Fruit fly (Drosophila melanogaster) whole organism, embryonic: ENCODE data around the gene shi.

Experiments used
- Abd-B ChIP-seq: fragments of 200-800 bp; sonication (Bioruptor generic); optimal IDR thresholded peaks from 2 replicates; lab custom pipeline; 2018; ENCODE audit warnings: missing biosample characterization, mild to moderate bottlenecking, missing genetic modification characterization, moderate library complexity
- BEAF-32 ChIP-seq: fragments of 200-800 bp; sonication (Bioruptor generic); optimal IDR thresholded peaks from 3 replicates; lab custom pipeline; 2017; ENCODE audit warnings: missing biosample characterization, missing genetic modification characterization, mild to moderate bottlenecking, moderate library complexity, missing genetic modification reagents
- CG1024 ChIP-seq: fragments of 200-800 bp; sonication (Bioruptor generic); IDR thresholded peaks from 2 replicates; pipeline ENCODE4 v1.3.6; 2022; ENCODE audit warnings: missing biosample characterization, missing genetic modification characterization
- CG10267 ChIP-seq: fragments of 200-800 bp; sonication (Bioruptor generic); optimal IDR thresholded peaks from 2 replicates; lab custom pipeline; 2018; ENCODE audit warnings: missing biosample characterization, mild to moderate bottlenecking, missing genetic modification characterization, moderate library complexity
- CG10274 ChIP-seq: fragments of 200-800 bp; sonication (Bioruptor generic); optimal IDR thresholded peaks from 3 replicates; lab custom pipeline; 2017; ENCODE audit warnings: missing biosample characterization, mild to moderate bottlenecking, missing genetic modification characterization
- CG12391 ChIP-seq: fragments of 200-800 bp; sonication (Bioruptor generic); optimal IDR thresholded peaks from 3 replicates; lab custom pipeline; 2018; ENCODE audit warnings: missing biosample characterization, mild to moderate bottlenecking, missing genetic modification characterization, moderate library complexity
- CG12659 ChIP-seq: fragments of 200-800 bp; sonication (Bioruptor generic); optimal IDR thresholded peaks from 3 replicates; lab custom pipeline; 2017; ENCODE audit warnings: mild to moderate bottlenecking, missing biosample characterization, missing genetic modification reagents, missing genetic modification characterization
- CG14014 ChIP-seq: fragments of 200-800 bp; sonication (Bioruptor generic); IDR thresholded peaks from 2 replicates; pipeline ENCODE4 v1.3.6; 2022; ENCODE audit warnings: missing biosample characterization, missing genetic modification characterization
- CG14441 ChIP-seq: fragments of 200-800 bp; sonication (Bioruptor generic); IDR thresholded peaks from 2 replicates; pipeline ENCODE4 v1.3.6; 2022; ENCODE audit warnings: missing biosample characterization, missing genetic modification characterization
- CG14710 ChIP-seq: fragments of 200-800 bp; sonication (Bioruptor generic); optimal IDR thresholded peaks from 3 replicates; lab custom pipeline; 2019; ENCODE audit warnings: missing biosample characterization, mild to moderate bottlenecking, missing genetic modification characterization, moderate library complexity
- CG1603 ChIP-seq: fragments of 200-800 bp; sonication (Bioruptor generic); optimal IDR thresholded peaks from 2 replicates; lab custom pipeline; 2019; ENCODE audit warnings: missing biosample characterization, mild to moderate bottlenecking, missing genetic modification characterization, moderate library complexity
- CG16813 ChIP-seq: fragments of 200-800 bp; sonication (Bioruptor generic); IDR thresholded peaks from 3 replicates; pipeline ENCODE4 v1.3.6; 2022; ENCODE audit warnings: missing biosample characterization, missing genetic modification characterization; ENCODE audit not compliant: partially characterized antibody
- CG16815 ChIP-seq: fragments of 200-800 bp; sonication (Bioruptor generic); optimal IDR thresholded peaks from 3 replicates; lab custom pipeline; 2017; ENCODE audit warnings: missing biosample characterization, mild to moderate bottlenecking, missing genetic modification characterization
- CG2116 ChIP-seq: fragments of 200-800 bp; sonication (Bioruptor generic); optimal IDR thresholded peaks from 3 replicates; lab custom pipeline; 2018; ENCODE audit warnings: missing biosample characterization, mild to moderate bottlenecking, missing genetic modification characterization
- CG30403 ChIP-seq: fragments of 200-800 bp; sonication (Bioruptor generic); optimal IDR thresholded peaks from 3 replicates; lab custom pipeline; 2016; ENCODE audit warnings: missing biosample characterization, missing genetic modification characterization
- CG33557 ChIP-seq: fragments of 200-800 bp; sonication (Bioruptor generic); optimal IDR thresholded peaks from 2 replicates; lab custom pipeline; 2019; ENCODE audit warnings: missing biosample characterization, mild to moderate bottlenecking, missing genetic modification characterization, moderate library complexity
- CG4424 ChIP-seq: fragments of 200-800 bp; sonication (Bioruptor generic); optimal IDR thresholded peaks from 3 replicates; lab custom pipeline; 2016; ENCODE audit warnings: missing biosample characterization, missing genetic modification characterization
- CG7786 ChIP-seq: fragments of 200-800 bp; sonication (Bioruptor generic); optimal IDR thresholded peaks from 2 replicates; lab custom pipeline; 2016; ENCODE audit warnings: missing biosample characterization, missing genetic modification characterization
- CHES-1-like ChIP-seq: fragments of 200-800 bp; sonication (Bioruptor generic); optimal IDR thresholded peaks from 2 replicates; lab custom pipeline; 2016; ENCODE audit warnings: missing biosample characterization, missing genetic modification characterization
- Dbx ChIP-seq: fragments of 200-800 bp; sonication (Bioruptor generic); IDR thresholded peaks from 3 replicates; pipeline ENCODE4 v1.3.6; 2022; ENCODE audit warnings: missing biosample characterization, missing genetic modification characterization
- Dll ChIP-seq: fragments of 200-800 bp; sonication (Bioruptor generic); IDR thresholded peaks from 4 replicates; pipeline ENCODE4 v1.3.6; 2022; ENCODE audit warnings: missing biosample characterization, missing genetic modification characterization; ENCODE audit not compliant: partially characterized antibody
- Doc3 ChIP-seq: fragments of 200-800 bp; sonication (Bioruptor generic); IDR thresholded peaks from 3 replicates; pipeline ENCODE4 v1.3.6; 2022; ENCODE audit warnings: missing biosample characterization, missing genetic modification characterization; ENCODE audit not compliant: partially characterized antibody
- Drgx ChIP-seq: fragments of 200-800 bp; sonication (Bioruptor generic); IDR thresholded peaks from 2 replicates; pipeline ENCODE4 v1.3.6; 2022; ENCODE audit warnings: missing biosample characterization, missing genetic modification characterization
- H2.0 ChIP-seq: fragments of 200-800 bp; sonication (Bioruptor generic); IDR thresholded peaks from 2 replicates; pipeline ENCODE4 v1.3.6; 2022; ENCODE audit warnings: missing biosample characterization, missing genetic modification characterization
- HLH4C ChIP-seq: fragments of 200-800 bp; sonication (Bioruptor generic); IDR thresholded peaks from 3 replicates; pipeline ENCODE4 v1.3.6; 2022; ENCODE audit warnings: missing biosample characterization, missing genetic modification characterization; ENCODE audit not compliant: partially characterized antibody
- HLH54F ChIP-seq: fragments of 200-800 bp; sonication (Bioruptor generic); optimal IDR thresholded peaks from 3 replicates; lab custom pipeline; 2016; ENCODE audit warnings: missing biosample characterization, missing genetic modification characterization
- Hr3 ChIP-seq: fragments of 200-800 bp; sonication (Bioruptor generic); optimal IDR thresholded peaks from 3 replicates; lab custom pipeline; 2016; ENCODE audit warnings: missing biosample characterization, missing genetic modification characterization
- Lhr ChIP-seq: fragments of 200-800 bp; sonication (Bioruptor generic); optimal IDR thresholded peaks from 3 replicates; lab custom pipeline; 2017; ENCODE audit warnings: mild to moderate bottlenecking, missing biosample characterization, missing genetic modification reagents, missing genetic modification characterization
- MBD-R2 ChIP-seq: fragments of 200-800 bp; sonication (Bioruptor generic); IDR thresholded peaks from 2 replicates; pipeline ENCODE4 v1.3.6; 2022; ENCODE audit warnings: missing biosample characterization, missing genetic modification characterization
- Opbp ChIP-seq: fragments of 200-800 bp; sonication (Bioruptor generic); IDR thresholded peaks from 3 replicates; pipeline ENCODE4 v1.3.6; 2022; ENCODE audit warnings: missing biosample characterization, missing genetic modification characterization; ENCODE audit not compliant: partially characterized antibody
- Pdp1 ChIP-seq, 2 experiments: fragments of 200-800 bp; sonication (Bioruptor generic); optimal IDR thresholded peaks; 3 replicates each; lab custom pipeline; 2016; ENCODE audit warnings: missing biosample characterization in 2 of 2, missing genetic modification characterization in 2 of 2, mild to moderate bottlenecking in 1 of 2, moderate library complexity in 1 of 2
- Scr ChIP-seq: fragments of 200-800 bp; sonication (Bioruptor generic); IDR thresholded peaks from 2 replicates; pipeline ENCODE4 v1.3.6; 2022; ENCODE audit warnings: missing biosample characterization, missing genetic modification characterization; ENCODE audit not compliant: partially characterized antibody
- Usf ChIP-seq: fragments of 200-800 bp; sonication (Bioruptor generic); optimal IDR thresholded peaks from 2 replicates; lab custom pipeline; 2017; ENCODE audit warnings: missing genotype, missing biosample characterization, missing genetic modification characterization
- chif ChIP-seq, 2 experiments: fragments of 200-800 bp; sonication (Bioruptor generic); optimal IDR thresholded peaks; 3 replicates each; lab custom pipeline; 2016; ENCODE audit warnings: missing biosample characterization in 2 of 2, missing genetic modification characterization in 2 of 2
- crp ChIP-seq, 2 experiments: fragments of 200-800 bp; sonication (Bioruptor generic); optimal IDR thresholded peaks; 2 replicates in 1 of 2; 3 replicates in 1 of 2; lab custom pipeline; 2017; ENCODE audit warnings: missing biosample characterization in 2 of 2, missing genetic modification characterization in 2 of 2, mild to moderate bottlenecking in 1 of 2, moderate library complexity in 1 of 2
- dm ChIP-seq: fragments of 200-800 bp; sonication (Bioruptor generic); optimal IDR thresholded peaks from 3 replicates; lab custom pipeline; 2016; ENCODE audit warnings: missing biosample characterization, missing genetic modification characterization
- mam ChIP-seq: fragments of 200-800 bp; sonication (Bioruptor generic); optimal IDR thresholded peaks from 3 replicates; lab custom pipeline; 2016; ENCODE audit warnings: missing biosample characterization, missing genetic modification characterization
- mld ChIP-seq: fragments of 200-800 bp; sonication (Bioruptor generic); IDR thresholded peaks from 3 replicates; pipeline ENCODE4 v1.3.6; 2022; ENCODE audit warnings: missing biosample characterization, missing genetic modification characterization; ENCODE audit not compliant: partially characterized antibody
- phol ChIP-seq: fragments of 200-800 bp; sonication (Bioruptor generic); optimal IDR thresholded peaks from 3 replicates; lab custom pipeline; 2018; ENCODE audit warnings: missing biosample characterization, mild to moderate bottlenecking, missing genetic modification characterization, moderate library complexity
- pzg ChIP-seq: fragments of 200-800 bp; sonication (Bioruptor generic); optimal IDR thresholded peaks from 3 replicates; lab custom pipeline; 2018; ENCODE audit warnings: missing biosample characterization, mild to moderate bottlenecking, missing genetic modification characterization, moderate library complexity
- sisA ChIP-seq: fragments of 200-800 bp; sonication (Bioruptor generic); IDR thresholded peaks from 2 replicates; pipeline ENCODE4 v1.3.6; 2022; ENCODE audit warnings: missing biosample characterization, missing genetic modification characterization
- sna ChIP-seq: fragments of 200-800 bp; sonication (Bioruptor generic); IDR thresholded peaks from 2 replicates; pipeline ENCODE4 v1.3.6; 2022; ENCODE audit warnings: missing biosample characterization, missing genetic modification characterization; ENCODE audit not compliant: partially characterized antibody
- tll ChIP-seq, 2 experiments: fragments of 200-800 bp in 1 of 2; fragments of >200 bp in 1 of 2; sonication (Bioruptor generic) in 1 of 2; optimal IDR thresholded peaks; 2 replicates each; lab custom pipeline; 2017 to 2019; ENCODE audit warnings: missing biosample characterization in 2 of 2, missing genetic modification characterization in 2 of 2, mild to moderate bottlenecking in 1 of 2, moderate library complexity in 1 of 2
- vnd ChIP-seq: fragments of 200-800 bp; sonication (Bioruptor generic); IDR thresholded peaks from 3 replicates; pipeline ENCODE4 v1.3.6; 2022; ENCODE audit warnings: missing biosample characterization, missing genetic modification characterization; ENCODE audit not compliant: partially characterized antibody
- zfh1 ChIP-seq: fragments of 200-800 bp; sonication (Bioruptor generic); IDR thresholded peaks from 3 replicates; pipeline ENCODE4 v1.3.6; 2022; ENCODE audit warnings: missing biosample characterization, missing genetic modification characterization
- zfh2 ChIP-seq: fragments of 200-800 bp; sonication (Bioruptor generic); optimal IDR thresholded peaks from 2 replicates; lab custom pipeline; 2016; ENCODE audit warnings: missing biosample characterization, missing genetic modification characterization

shi gene

DNA sequence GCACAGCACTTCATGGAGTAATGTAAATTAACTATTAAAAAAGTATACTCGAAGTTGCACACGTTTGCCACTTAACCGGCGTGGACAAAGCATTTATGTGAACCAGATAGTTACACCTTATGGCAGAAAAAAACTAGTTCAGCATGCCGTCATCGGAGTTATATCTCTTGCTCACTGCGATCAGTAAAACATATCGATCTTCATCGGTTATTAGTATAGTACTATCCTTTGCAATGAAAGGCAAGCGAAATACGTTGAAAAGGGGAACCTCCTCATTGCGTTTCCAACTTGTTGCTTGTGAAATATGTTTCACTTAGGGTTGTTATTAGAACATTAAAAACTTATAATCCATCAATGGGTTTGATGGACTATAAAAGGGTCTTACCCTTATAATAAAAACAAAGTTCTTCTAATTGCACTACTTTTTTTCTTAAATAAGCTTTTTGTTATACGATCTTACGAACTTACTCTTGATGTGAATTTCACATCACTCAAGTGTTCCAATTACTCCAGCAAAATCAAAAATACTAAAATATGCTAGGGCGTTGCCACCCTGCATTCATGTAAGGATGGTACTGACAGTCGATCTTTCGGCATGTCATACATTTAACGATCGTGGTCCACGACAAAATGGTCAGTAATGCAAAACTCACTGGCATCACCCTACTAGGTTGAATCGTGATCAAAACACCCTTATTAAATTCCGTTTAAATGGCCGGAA, 17.8 kb downstream of the shi start, which contains the start of gene CycD (continued):
- TF ChIP-seq Dbx (GFP tag; lab: Robert Waterston, UW) (peak; percentile 68; the same call in 2 of the 3 replicates), chif (GFP tag; optimal IDR thresholded peaks at IDR 0.05; lab: Kevin White, UChicago) (no peak), Hr3 (GFP tag; lab: Kevin White, UChicago) (peak; percentile 37), H2.0 (peak; percentile 23; the same call in 1 of the 2 replicates), Dll (GFP tag; lab: Robert Waterston, UW) (0 out of 4 replicates have a peak, but pooled peaks have one; percentile 11), vnd (peak; percentile 36; the same call in 1 of the 3 replicates), CG14441 (peak; percentile 59; the same call in 1 of the 2 replicates), crp (GFP tag; optimal IDR thresholded peaks at IDR 0.05; lab: Kevin White, UChicago) (peak in 1 of 2 experiments; percentile 1), tll (GFP tag; optimal IDR thresholded peaks at IDR 0.05; lab: Kevin White, UChicago) (no peak), zfh1 (GFP tag; lab: Robert Waterston, UW) (peak; percentile 57; the same call in 2 of the 3 replicates), mam (peak; percentile 44), CG30403 (GFP tag; lab: Kevin White, UChicago) (peak; percentile 32), CG1603 (peak; percentile 87), CG10274 (GFP tag; lab: Kevin White, UChicago) (no peak), CG1024 (peak; percentile 75), MBD-R2 (GFP tag; lab: Robert Waterston, UW) (peak; percentile 42; the same call in 1 of the 2 replicates), mld (GFP tag; lab: Robert Waterston, UW) (0 out of 3 replicates have a peak, but pooled peaks have one; percentile 16), CHES-1-like (no peak), CG4424 (peak; percentile 15), Scr (GFP tag; lab: Robert Waterston, UW) (peak; percentile 51), BEAF-32 (GFP tag; lab: Kevin White, UChicago) (peak; percentile 69), CG12391 (tag; lab: Kevin White, UChicago) (peak; percentile 25), Lhr (GFP tag; lab: Kevin White, UChicago) (peak; percentile 32), HLH54F (peak; percentile 25), CG2116 (peak; percentile 18), pzg (GFP tag; lab: Kevin White, UChicago) (peak; percentile 58), dm (GFP tag; lab: Kevin White, UChicago) (peak; percentile 5), Abd-B (GFP tag; lab: Kevin White, UChicago) (peak; percentile 88), phol (tag; lab: Kevin White, UChicago) (peak; percentile 81), Drgx (GFP tag; lab: Robert Waterston, UW) (no peak), zfh2 (GFP tag; lab: Kevin White, UChicago) (peak; percentile 9), sna (GFP tag; lab: Robert Waterston, UW) (no peak), CG14710 (tag; lab: Kevin White, UChicago) (peak; percentile 53), Usf (no peak), CG10267 (peak; percentile 14), CG16813 (peak; percentile 54; the same call in 1 of the 3 replicates), CG14014 (0 out of 2 replicates have a peak, but pooled peaks have one; percentile 5), CG16815 (GFP tag; lab: Kevin White, UChicago) (peak; percentile 6), Opbp (GFP tag; lab: Robert Waterston, UW) (peak; percentile 78), CG12659 (GFP tag; lab: Kevin White, UChicago) (peak; percentile 48), CG33557 (no peak), Pdp1 (GFP tag; optimal IDR thresholded peaks at IDR 0.05; lab: Kevin White, UChicago) (peak; percentile 4 to 37), HLH4C (GFP tag; lab: Robert Waterston, UW) (peak; percentile 48), sisA (GFP tag; lab: Robert Waterston, UW) (peak; percentile 71; the same call in 1 of the 2 replicates), Doc3 (no peak), CG7786 (peak; percentile 32)
